Fruit fly (Drosophila melanogaster): ENCODE results near the gene Ent1.

Ent1 gene

DNA sequence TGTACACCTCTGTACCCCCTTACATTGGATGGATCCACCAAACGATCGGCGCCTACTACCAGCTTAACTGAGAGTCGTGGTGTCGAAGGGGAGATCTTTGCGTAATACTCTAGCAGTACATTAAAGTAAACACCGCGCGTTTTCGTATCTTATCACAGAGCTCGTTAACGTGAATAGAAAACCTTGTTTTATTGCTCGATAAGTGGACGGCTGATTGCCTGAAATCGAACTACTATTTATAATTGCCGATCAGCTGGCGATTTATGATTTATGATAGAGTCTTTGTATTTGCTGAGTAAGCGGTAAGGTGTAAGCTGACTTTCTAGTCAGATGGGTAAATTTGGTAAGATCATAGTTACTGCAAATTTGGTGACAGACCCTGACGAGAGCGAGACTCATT lies 34.8 kb downstream of the Ent1 start (continued):
- TF ChIP-seq CG9609 (GFP tag; optimal IDR thresholded peaks at IDR 0.05) (no peak), CG4617 (GFP tag; optimal IDR thresholded peaks at IDR 0.05; ENCODE audit: borderline replicate concordance) (no peak), CG13287 (GFP tag; IDR thresholded peaks at IDR 0.05; ENCODE audit: partially characterized antibody) (no peak), Oli (tag; optimal IDR thresholded peaks at IDR 0.05) (no peak), CG11560 (tag; IDR thresholded peaks at IDR 0.05) (no peak), nmo (GFP tag; optimal IDR thresholded peaks at IDR 0.05) (no peak), CG1603 (tag; optimal IDR thresholded peaks at IDR 0.05) (no peak), Lpt (GFP tag; optimal IDR thresholded peaks at IDR 0.05) (no peak), cwo (GFP tag; optimal IDR thresholded peaks at IDR 0.05) (peak; percentile 0), CG17612 (GFP tag; IDR thresholded peaks at IDR 0.05) (no peak), slou (GFP tag; optimal IDR thresholded peaks at IDR 0.05) (no peak), oc (tag; optimal IDR thresholded peaks at IDR 0.05) (no peak), CG13894 (tag; optimal IDR thresholded peaks at IDR 0.05) (no peak), btn (GFP tag; optimal IDR thresholded peaks at IDR 0.05) (no peak), CG6254 (GFP tag; optimal IDR thresholded peaks at IDR 0.05) (peak; percentile 29), D19A (tag; optimal IDR thresholded peaks at IDR 0.05) (no peak), CG17802 (tag; optimal IDR thresholded peaks at IDR 0.05) (no peak), gsb (GFP tag; IDR thresholded peaks at IDR 0.05) (no peak), lab (GFP tag; optimal IDR thresholded peaks at IDR 0.05) (peak; percentile 28), CG5180 (GFP tag; optimal IDR thresholded peaks at IDR 0.05) (peak; percentile 14), pfk (GFP tag; optimal IDR thresholded peaks at IDR 0.05) (peak; percentile 16), CG12071 (GFP tag; optimal IDR thresholded peaks at IDR 0.05) (peak; percentile 46), amos (GFP tag; IDR thresholded peaks at IDR 0.05; ENCODE audit: partially characterized antibody) (no peak), cato (GFP tag; optimal IDR thresholded peaks at IDR 0.05; ENCODE audit: borderline replicate concordance) (no peak), Dbx (GFP tag; IDR thresholded peaks at IDR 0.05) (no peak), CG3995 (GFP tag; optimal IDR thresholded peaks at IDR 0.05) (no peak), dm (GFP tag; optimal IDR thresholded peaks at IDR 0.05) (no peak), luna (GFP tag; optimal IDR thresholded peaks at IDR 0.05) (no peak), Trl (optimal IDR thresholded peaks at IDR 0.05) (no peak), Trl (GFP tag; optimal IDR thresholded peaks at IDR 0.05) (no peak), CG7556 (GFP tag; optimal IDR thresholded peaks at IDR 0.05) (no peak), CG17359 (tag; optimal IDR thresholded peaks at IDR 0.05) (no peak), HHEX (GFP tag; optimal IDR thresholded peaks at IDR 0.05) (no peak), CG18011 (GFP tag; optimal IDR thresholded peaks at IDR 0.05) (no peak), CG2120 (GFP tag; optimal IDR thresholded peaks at IDR 0.05) (no peak), CG7745 (tag; optimal IDR thresholded peaks at IDR 0.05) (no peak), HmgD (GFP tag; optimal IDR thresholded peaks at IDR 0.05) (no peak), CG12391 (tag; optimal IDR thresholded peaks at IDR 0.05) (no peak), CG1233 (GFP tag; optimal IDR thresholded peaks at IDR 0.05) (no peak), ase (GFP tag; IDR thresholded peaks at IDR 0.05) (no peak), CG3847 (GFP tag; IDR thresholded peaks at IDR 0.05) (no peak), sug (tag; optimal IDR thresholded peaks at IDR 0.05) (no peak), tna (GFP tag; IDR thresholded peaks at IDR 0.05; ENCODE audit: partially characterized antibody) (no peak), exex (tag; optimal IDR thresholded peaks at IDR 0.05) (peak; percentile 98), HmgZ (tag; optimal IDR thresholded peaks at IDR 0.05) (peak; percentile 23), Blimp-1 (GFP tag; optimal IDR thresholded peaks at IDR 0.05) (no peak), ems (GFP tag; optimal IDR thresholded peaks at IDR 0.05) (no peak), pum (GFP tag; optimal IDR thresholded peaks at IDR 0.05) (no peak), CG33557 (GFP tag; optimal IDR thresholded peaks at IDR 0.05) (no peak), Chrac-16 (GFP tag; optimal IDR thresholded peaks at IDR 0.05) (no peak), CG17328 (GFP tag; IDR thresholded peaks at IDR 0.05) (no peak)

All from whole organism, embryonic.